Worm (Caenorhabditis elegans) whole organism, L4 larva: ENCODE data around the gene nas-27.

ENCODE experiments used
- F10B5.3 ChIP-seq: sonication (generic microtip); optimal IDR thresholded peaks from 2 replicates; lab custom pipeline; 2016; ENCODE audit warnings: mild to moderate bottlenecking, missing genetic modification characterization, missing compliant biosample characterization
- Y105C5A.15 ChIP-seq: fragments of 200-800 bp; sonication (Bioruptor generic); IDR thresholded peaks from 2 replicates; pipeline ENCODE4 v1.3.6; 2022; ENCODE audit warnings: missing genetic modification characterization, missing compliant biosample characterization
- Y48G9A.11 ChIP-seq: fragments of 200-800 bp; sonication (Bioruptor generic); IDR thresholded peaks from 2 replicates; pipeline ENCODE4 v1.3.6; 2022; ENCODE audit warnings: missing genetic modification reagents, missing genetic modification characterization, missing compliant biosample characterization
- Y5F2A.4 ChIP-seq: fragments of 200-800 bp; sonication (Bioruptor generic); optimal IDR thresholded peaks from 2 replicates; lab custom pipeline; 2018; ENCODE audit warnings: mild to moderate bottlenecking, missing genetic modification characterization, missing compliant biosample characterization
- Y75B8A.6 ChIP-seq: fragments of 200-800 bp; sonication (Bioruptor generic); IDR thresholded peaks from 2 replicates; pipeline ENCODE4 v1.3.6; 2022; ENCODE audit warnings: missing genetic modification reagents, missing genetic modification characterization, missing compliant biosample characterization
- ZK337.2 ChIP-seq: fragments of 200-800 bp; sonication (Bioruptor generic); IDR thresholded peaks from 2 replicates; pipeline ENCODE4 v1.3.6; 2022; ENCODE audit warnings: missing genetic modification reagents, missing genetic modification characterization, missing compliant biosample characterization
- arid-1 ChIP-seq: fragments of 200-800 bp; sonication (Bioruptor generic); conservative IDR thresholded peaks from 2 replicates; pipeline ENCODE4 v1.3.6; 2022; ENCODE audit warnings: missing genetic modification reagents, missing genetic modification characterization, missing compliant biosample characterization
- attf-4 ChIP-seq: sonication (generic microtip); optimal IDR thresholded peaks from 3 replicates; lab custom pipeline; 2017; ENCODE audit warnings: missing biosample characterization, missing genetic modification characterization
- ceh-82 ChIP-seq: sonication (generic microtip); optimal IDR thresholded peaks from 2 replicates; lab custom pipeline; 2017; ENCODE audit warnings: missing biosample characterization, missing genetic modification characterization
- ces-1 ChIP-seq: fragments of 150-350 bp; sonication (generic microtip); optimal IDR thresholded peaks from 4 replicates; lab custom pipeline; 2014; ENCODE audit warnings: missing biosample characterization, missing genetic modification reagents, missing genetic modification characterization
- daf-12 ChIP-seq: fragments of 150-350 bp; optimal IDR thresholded peaks from 2 replicates; lab custom pipeline; 2014; ENCODE audit warnings: missing biosample characterization, missing genetic modification reagents, missing genetic modification characterization
- daf-19 ChIP-seq: fragments of 200-800 bp; sonication (Bioruptor generic); conservative IDR thresholded peaks from 2 replicates; pipeline ENCODE4 v1.3.6; 2022; ENCODE audit warnings: missing genetic modification characterization, missing compliant biosample characterization
- daf-8 ChIP-seq: fragments of 200-800 bp; sonication (Bioruptor generic); IDR thresholded peaks from 2 replicates; pipeline ENCODE4 v1.3.6; 2022; ENCODE audit warnings: missing genetic modification characterization, missing compliant biosample characterization
- dmd-6 ChIP-seq: fragments of 200-800 bp; sonication (Bioruptor generic); IDR thresholded peaks from 2 replicates; pipeline ENCODE4 v1.3.6; 2022; ENCODE audit warnings: missing genetic modification reagents, missing genetic modification characterization, missing compliant biosample characterization
- duxl-1 ChIP-seq: sonication (generic microtip); optimal IDR thresholded peaks from 2 replicates; lab custom pipeline; 2016; ENCODE audit warnings: mild to moderate bottlenecking, missing genetic modification characterization, moderate library complexity, missing compliant biosample characterization; ENCODE audit not compliant: poor library complexity
- dve-1 ChIP-seq: sonication (generic microtip); optimal IDR thresholded peaks from 2 replicates; lab custom pipeline; 2017; ENCODE audit warnings: antibody characterized with exemption, mild to moderate bottlenecking, missing genetic modification characterization, missing compliant biosample characterization; ENCODE audit not compliant: insufficient read depth
- fkh-10 ChIP-seq: fragments of 150-350 bp; optimal IDR thresholded peaks from 2 replicates; lab custom pipeline; 2014; ENCODE audit warnings: missing biosample characterization, missing genetic modification reagents, missing genetic modification characterization
- gei-8 ChIP-seq: fragments of 200-800 bp; sonication (Bioruptor generic); optimal IDR thresholded peaks from 2 replicates; lab custom pipeline; 2018; ENCODE audit warnings: mild to moderate bottlenecking, missing genetic modification characterization, missing compliant biosample characterization
- hlh-11 ChIP-seq: fragments of 200-800 bp; sonication (Bioruptor generic); optimal IDR thresholded peaks from 2 replicates; lab custom pipeline; 2018; ENCODE audit warnings: mild to moderate bottlenecking, missing genetic modification characterization, missing compliant biosample characterization
- hmg-1.1 ChIP-seq: fragments of 200-800 bp; sonication (Bioruptor generic); IDR thresholded peaks from 2 replicates; pipeline ENCODE4 v1.3.6; 2022; ENCODE audit warnings: missing genetic modification reagents, missing genetic modification characterization, missing compliant biosample characterization
- jun-1 ChIP-seq: fragments of 150-350 bp; optimal IDR thresholded peaks from 2 replicates; lab custom pipeline; 2014; ENCODE audit warnings: missing biosample characterization, missing genetic modification reagents, missing genetic modification characterization
- madf-9 ChIP-seq: fragments of 200-800 bp; sonication (Bioruptor generic); conservative IDR thresholded peaks from 2 replicates; pipeline ENCODE4 v1.3.6; 2022; ENCODE audit warnings: missing genetic modification reagents, missing genetic modification characterization, missing compliant biosample characterization
- mdt-29 ChIP-seq: fragments of 200-800 bp; sonication (Bioruptor generic); IDR thresholded peaks from 2 replicates; pipeline ENCODE4 v1.3.6; 2022; ENCODE audit warnings: missing genetic modification reagents, missing genetic modification characterization, missing compliant biosample characterization
- mep-1 ChIP-seq: fragments of 150-350 bp; sonication (generic microtip); optimal IDR thresholded peaks from 3 replicates; lab custom pipeline; 2014; ENCODE audit warnings: missing biosample characterization, missing genetic modification characterization
- nhr-102 ChIP-seq: sonication (generic microtip); optimal IDR thresholded peaks from 2 replicates; lab custom pipeline; 2016; ENCODE audit warnings: mild to moderate bottlenecking, missing genetic modification characterization, moderate library complexity, missing compliant biosample characterization
- nhr-111 ChIP-seq: fragments of 200-800 bp; sonication (Bioruptor generic); optimal IDR thresholded peaks from 2 replicates; lab custom pipeline; 2018; ENCODE audit warnings: mild to moderate bottlenecking, missing genetic modification characterization, missing compliant biosample characterization
- nhr-28 ChIP-seq: fragments of 150-350 bp; optimal IDR thresholded peaks from 2 replicates; lab custom pipeline; 2014; ENCODE audit warnings: missing biosample characterization, missing genetic modification characterization
- nhr-76 ChIP-seq: fragments of 150-350 bp; optimal IDR thresholded peaks from 2 replicates; lab custom pipeline; 2014; ENCODE audit warnings: missing biosample characterization, missing genetic modification characterization
- pha-4 ChIP-seq, 2 experiments: fragments of 150-350 bp in 1 of 2; fragments of 200-800 bp in 1 of 2; sonication (Bioruptor generic) in 1 of 2; IDR thresholded peaks in 1 of 2; optimal IDR thresholded peaks in 1 of 2; 2 replicates each; pipeline versions ENCODE4 v1.3.6 to Lab custom; 2014 to 2022; ENCODE audit warnings: missing genetic modification characterization in 2 of 2, missing genetic modification reagents in 2 of 2, missing biosample characterization in 1 of 2, missing compliant biosample characterization in 1 of 2
- pqm-1 ChIP-seq: sonication (generic microtip); optimal IDR thresholded peaks from 2 replicates; lab custom pipeline; 2017; ENCODE audit warnings: missing biosample characterization, missing genetic modification characterization
- snpc-1.2 ChIP-seq: fragments of 200-800 bp; sonication (Bioruptor generic); IDR thresholded peaks from 2 replicates; pipeline ENCODE4 v1.3.6; 2022; ENCODE audit warnings: missing genetic modification reagents, missing genetic modification characterization, missing compliant biosample characterization
- tag-97 ChIP-seq: fragments of 200-800 bp; sonication (Bioruptor generic); IDR thresholded peaks from 2 replicates; pipeline ENCODE4 v1.3.6; 2022; ENCODE audit warnings: missing genetic modification characterization, missing compliant biosample characterization
- unc-62 ChIP-seq, 3 experiments: fragments of 150-350 bp in 1 of 3; sonication (generic microtip); optimal IDR thresholded peaks in 2 of 3; peaks in 1 of 3; 1 replicate in 1 of 3; 2 replicates in 2 of 3; lab custom pipeline; 2014 to 2017; ENCODE audit warnings: missing biosample characterization in 3 of 3, missing genetic modification characterization in 3 of 3, missing genetic modification reagents in 3 of 3, missing genotype in 1 of 3
- zfp-2 ChIP-seq: sonication (generic microtip); optimal IDR thresholded peaks from 2 replicates; lab custom pipeline; 2016; ENCODE audit warnings: mild to moderate bottlenecking, missing genetic modification characterization, missing compliant biosample characterization
- zfp-3 ChIP-seq: fragments of 200-800 bp; sonication (Bioruptor generic); conservative IDR thresholded peaks from 2 replicates; pipeline ENCODE4 v1.3.6; 2022; ENCODE audit warnings: missing genetic modification reagents, missing genetic modification characterization, missing compliant biosample characterization
- zip-11 ChIP-seq: fragments of 200-800 bp; sonication (Bioruptor generic); IDR thresholded peaks from 2 replicates; pipeline ENCODE4 v1.3.6; 2022; ENCODE audit warnings: missing genetic modification characterization, missing compliant biosample characterization

Gene nas-27

DNA sequence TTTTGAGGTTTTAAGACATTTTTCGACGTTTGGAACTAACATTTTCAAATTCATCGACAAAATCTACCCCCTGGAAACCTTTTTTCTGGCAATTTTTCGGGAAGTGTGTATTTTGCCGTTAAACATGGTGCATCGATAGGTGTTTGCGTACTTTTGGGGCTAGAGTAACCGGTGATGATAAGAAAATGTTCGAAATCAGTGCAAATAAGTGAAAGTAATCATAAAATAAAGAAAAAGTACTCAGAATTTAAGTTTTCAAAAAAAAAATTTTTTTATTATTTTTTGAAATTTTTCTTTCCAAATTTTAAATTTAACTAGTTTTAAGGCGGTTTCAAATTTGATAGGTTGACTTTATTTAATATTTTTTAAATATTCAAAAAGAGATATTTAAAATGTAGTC, at the start of gene nas-27:
TSS of gene nas-27 (minus strand) at position 101 of the 400 bp plus-strand sequence.
- TF ChIP-seq gei-8 (no peak), pqm-1 (tag; lab: Kevin White, UChicago) (no peak), jun-1 (tag; lab: Kevin White, UChicago) (no peak), ces-1 (GFP tag; lab: Kevin White, UChicago) (no peak), dve-1 (tag; lab: Kevin White, UChicago) (no peak), F10B5.3 (no peak), madf-9 (GFP tag; lab: Robert Waterston, UW) (no peak), tag-97 (GFP tag; lab: Robert Waterston, UW) (no peak), zfp-2 (no peak), Y105C5A.15 (GFP tag; lab: Robert Waterston, UW) (no peak), hmg-1.1 (GFP tag; lab: Robert Waterston, UW) (no peak), daf-12 (tag; lab: Kevin White, UChicago) (no peak), nhr-111 (GFP tag; lab: Kevin White, UChicago) (no peak), Y75B8A.6 (GFP tag; lab: Robert Waterston, UW) (no peak), zfp-3 (no peak), nhr-102 (tag; lab: Kevin White, UChicago) (no peak), snpc-1.2 (GFP tag; lab: Robert Waterston, UW) (no peak)
- TF ChIP-seq, all 104 proteins: peak for 0

DNA sequence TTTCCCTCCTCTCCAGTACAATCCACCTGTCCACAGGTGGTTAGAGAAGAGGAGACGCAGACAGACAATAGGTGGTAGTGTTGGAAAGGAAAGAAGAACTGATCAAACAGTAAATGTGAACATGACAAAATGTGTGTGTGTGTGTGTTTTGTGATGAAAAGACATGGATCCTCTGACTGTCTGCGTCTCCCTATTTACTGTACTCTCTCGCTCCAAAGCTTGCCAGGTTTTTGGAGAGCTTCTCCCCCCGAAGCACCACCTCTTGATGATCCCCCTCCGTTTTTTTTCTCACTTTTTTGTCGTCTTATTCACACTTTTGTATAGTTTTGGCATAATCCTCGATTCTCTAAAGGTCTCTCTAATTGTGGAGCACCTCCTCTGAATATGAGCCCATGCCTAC, 38.1 kb upstream of the nas-27 start:
- peak; percentile 33 for TF ChIP-seq hlh-11 (tag; lab: Kevin White, UChicago)
- TF ChIP-seq gei-8, result no peak
- peak; percentile 8 for TF ChIP-seq nhr-28
- TF ChIP-seq hmg-1.1 (GFP tag; lab: Robert Waterston, UW), result 0 out of 2 replicates have a peak, but pooled peaks have one; percentile 17
- no peak for TF ChIP-seq mep-1 (tag; lab: Kevin White, UChicago)
- no peak for TF ChIP-seq dmd-6
- no peak for TF ChIP-seq arid-1 (GFP tag; lab: Robert Waterston, UW)
- TF ChIP-seq tag-97 (GFP tag; lab: Robert Waterston, UW), result no peak
- no peak for TF ChIP-seq ZK337.2 (GFP tag; lab: Robert Waterston, UW)
- TF ChIP-seq attf-4, result no peak
- no peak for TF ChIP-seq Y5F2A.4 (GFP tag; lab: Kevin White, UChicago)
- no peak for TF ChIP-seq snpc-1.2 (GFP tag; lab: Robert Waterston, UW)
- no peak for TF ChIP-seq pha-4 (GFP tag; IDR thresholded peaks at IDR 0.05; lab: Robert Waterston, UW)
- TF ChIP-seq pha-4 (tag; optimal IDR thresholded peaks at IDR 0.05; lab: Kevin White, UChicago), result peak; percentile 33
- TF ChIP-seq ceh-82 (tag; lab: Kevin White, UChicago), result no peak

DNA sequence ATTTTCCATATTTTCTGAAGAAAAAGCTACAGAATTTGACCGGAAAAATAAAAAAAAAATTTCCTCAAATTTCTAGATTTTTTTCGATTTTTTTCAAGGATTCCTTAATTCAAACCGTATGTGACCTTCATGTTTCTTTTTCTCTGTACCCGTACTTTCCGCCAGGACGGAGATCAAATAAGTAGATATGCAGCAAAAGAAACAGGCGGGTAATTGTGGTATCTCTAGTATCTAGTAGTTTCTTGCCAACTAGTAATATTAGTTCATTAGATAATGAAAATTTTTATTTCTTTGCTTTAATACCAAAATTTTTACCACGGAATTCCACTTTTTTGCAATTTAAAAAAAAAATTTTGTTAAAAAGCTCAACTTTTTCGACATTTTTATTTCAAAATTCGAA, 35.5 kb upstream of the nas-27 start:
- TF ChIP-seq duxl-1 (no peak), Y48G9A.11 (GFP tag; lab: Robert Waterston, UW) (no peak), zfp-2 (no peak), zip-11 (GFP tag; lab: Robert Waterston, UW) (no peak), arid-1 (GFP tag; lab: Robert Waterston, UW) (no peak), fkh-10 (GFP tag; lab: Kevin White, UChicago) (no peak), daf-19 (GFP tag; lab: Robert Waterston, UW) (no peak)
- TF ChIP-seq, all 104 proteins: peak for 0

DNA sequence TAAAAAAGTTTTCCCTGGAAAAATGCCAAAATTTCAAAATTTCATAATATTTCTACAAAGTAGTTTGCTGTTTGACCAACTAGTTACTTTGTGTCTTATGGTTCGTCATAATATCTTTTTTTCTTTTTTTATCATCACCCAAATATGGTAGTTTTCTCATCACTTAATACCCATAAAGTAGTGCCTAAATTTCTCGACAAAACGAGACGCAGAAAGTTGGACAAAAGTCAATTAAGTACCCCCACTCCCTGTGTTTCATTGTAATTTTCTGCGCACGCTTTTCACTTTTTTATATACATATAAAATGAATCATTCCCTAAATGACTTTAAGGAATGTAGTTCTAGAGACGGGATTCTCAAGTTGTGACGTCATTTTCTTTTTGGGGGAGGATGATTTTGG, 24.4 kb upstream of the nas-27 start:
- no peak for TF ChIP-seq nhr-76 (tag; lab: Kevin White, UChicago)
- TF ChIP-seq fkh-10 (GFP tag; lab: Kevin White, UChicago), result peak; percentile 16
- TF ChIP-seq unc-62 (GFP tag; optimal IDR thresholded peaks at IDR 0.05 in 1 of 2; lab: Kevin White, UChicago), result peak in 1 of 2 experiments; percentile 88
- no peak for TF ChIP-seq unc-62 (tag; optimal IDR thresholded peaks at IDR 0.05; lab: Kevin White, UChicago)
- TF ChIP-seq mdt-29 (GFP tag; lab: Robert Waterston, UW), result no peak
- TF ChIP-seq daf-8 (GFP tag; lab: Robert Waterston, UW), result no peak
